Fruit fly (Drosophila melanogaster) whole organism, embryonic: Measurements from ENCODE around the gene CG33796.

ENCODE experiments used
- Awh ChIP-seq: fragments of 200-800 bp; sonication (Bioruptor generic); IDR thresholded peaks from 2 replicates; pipeline ENCODE4, ENCODE4 v1.3.6; 2022; ENCODE audit warnings: missing biosample characterization, missing genetic modification characterization
- CG10431 ChIP-seq: fragments of 200-800 bp; sonication (Bioruptor generic); optimal IDR thresholded peaks from 3 replicates; lab custom pipeline; 2018; ENCODE audit warnings: missing biosample characterization, mild to moderate bottlenecking, missing genetic modification characterization
- CG10959 ChIP-seq: fragments of 200-800 bp; sonication (Bioruptor generic); IDR thresholded peaks from 2 replicates; pipeline ENCODE4 v1.3.6; 2022; ENCODE audit warnings: missing biosample characterization, missing genetic modification characterization
- CG11560 ChIP-seq: fragments of 200-800 bp; sonication (Bioruptor generic); IDR thresholded peaks from 3 replicates; pipeline ENCODE4 v1.3.6; 2022; ENCODE audit warnings: missing biosample characterization, missing genetic modification characterization
- CG11723 ChIP-seq: fragments of 200-800 bp; sonication (Bioruptor generic); optimal IDR thresholded peaks from 2 replicates; lab custom pipeline; 2017; ENCODE audit warnings: missing biosample characterization, mild to moderate bottlenecking, missing genetic modification characterization
- CG14860 ChIP-seq: fragments of 200-800 bp; sonication (Bioruptor generic); IDR thresholded peaks from 3 replicates; pipeline ENCODE4 v1.3.6; 2022; ENCODE audit warnings: missing biosample characterization, missing genetic modification characterization; ENCODE audit not compliant: partially characterized antibody
- CG14965 ChIP-seq: fragments of 200-800 bp; sonication (Bioruptor generic); optimal IDR thresholded peaks from 2 replicates; lab custom pipeline; 2016; ENCODE audit warnings: missing biosample characterization, missing genetic modification characterization, borderline replicate concordance
- CG15601 ChIP-seq: fragments of 200-800 bp; sonication (Bioruptor generic); optimal IDR thresholded peaks from 3 replicates; lab custom pipeline; 2019; ENCODE audit warnings: missing biosample characterization, mild to moderate bottlenecking, missing genetic modification characterization, moderate library complexity
- CG2116 ChIP-seq: fragments of 200-800 bp; sonication (Bioruptor generic); optimal IDR thresholded peaks from 3 replicates; lab custom pipeline; 2018; ENCODE audit warnings: missing biosample characterization, mild to moderate bottlenecking, missing genetic modification characterization
- CG4282 ChIP-seq: fragments of 200-800 bp; sonication (Bioruptor generic); optimal IDR thresholded peaks from 2 replicates; lab custom pipeline; 2016; ENCODE audit warnings: missing biosample characterization, missing genetic modification characterization
- CG43689 ChIP-seq: fragments of 200-800 bp; sonication (Bioruptor generic); IDR thresholded peaks from 2 replicates; pipeline ENCODE4 v1.3.6; 2022; ENCODE audit warnings: missing biosample characterization, missing genetic modification characterization
- CG4820 ChIP-seq: fragments of 200-800 bp; sonication (Bioruptor generic); optimal IDR thresholded peaks from 3 replicates; lab custom pipeline; 2016; ENCODE audit warnings: missing biosample characterization, missing genetic modification characterization
- CG6683 ChIP-seq: fragments of 200-800 bp; sonication (Bioruptor generic); optimal IDR thresholded peaks from 2 replicates; lab custom pipeline; 2017; ENCODE audit warnings: missing biosample characterization, mild to moderate bottlenecking, missing genetic modification characterization, missing genetic modification reagents
- CG7556 ChIP-seq: fragments of 200-800 bp; sonication (Bioruptor generic); optimal IDR thresholded peaks from 2 replicates; lab custom pipeline; 2017; ENCODE audit warnings: missing biosample characterization, mild to moderate bottlenecking, missing genetic modification characterization
- CG9215 ChIP-seq: fragments of 200-800 bp; sonication (Bioruptor generic); IDR thresholded peaks from 2 replicates; pipeline ENCODE4 v1.3.6; 2022; ENCODE audit warnings: missing biosample characterization, missing genetic modification characterization
- CTCF ChIP-seq: fragments of 200-800 bp; sonication (Bioruptor generic); optimal IDR thresholded peaks from 2 replicates; lab custom pipeline; 2017; ENCODE audit warnings: missing biosample characterization, mild to moderate bottlenecking, missing genetic modification characterization, moderate library complexity
- D19A ChIP-seq: fragments of 200-800 bp; optimal IDR thresholded peaks from 3 replicates; lab custom pipeline; 2019; ENCODE audit warnings: missing biosample characterization, mild to moderate bottlenecking, missing genetic modification characterization, moderate library complexity
- Dbx ChIP-seq: fragments of 200-800 bp; sonication (Bioruptor generic); IDR thresholded peaks from 3 replicates; pipeline ENCODE4 v1.3.6; 2022; ENCODE audit warnings: missing biosample characterization, missing genetic modification characterization
- Dref ChIP-seq: fragments of 200-800 bp; sonication (Bioruptor generic); IDR thresholded peaks from 2 replicates; pipeline ENCODE4 v1.3.6; 2022; ENCODE audit warnings: missing biosample characterization, missing genetic modification characterization
- Drgx ChIP-seq: fragments of 200-800 bp; sonication (Bioruptor generic); IDR thresholded peaks from 2 replicates; pipeline ENCODE4 v1.3.6; 2022; ENCODE audit warnings: missing biosample characterization, missing genetic modification characterization
- Ets65A ChIP-seq: fragments of 200-800 bp; sonication (Bioruptor generic); peaks from one replicate; lab custom pipeline; 2016; ENCODE audit warnings: missing biosample characterization, missing genetic modification characterization
- H15 ChIP-seq: fragments of 200-800 bp; sonication (Bioruptor generic); IDR thresholded peaks from 3 replicates; pipeline ENCODE4 v1.3.6; 2022; ENCODE audit warnings: missing biosample characterization, missing genetic modification characterization
- Hr3 ChIP-seq: fragments of 200-800 bp; sonication (Bioruptor generic); optimal IDR thresholded peaks from 3 replicates; lab custom pipeline; 2016; ENCODE audit warnings: missing biosample characterization, missing genetic modification characterization
- Myb ChIP-seq: fragments of 200-800 bp; sonication (Bioruptor generic); optimal IDR thresholded peaks from 2 replicates; lab custom pipeline; 2016; ENCODE audit warnings: missing biosample characterization, missing genetic modification characterization
- Side ChIP-seq: fragments of 200-800 bp; sonication (Bioruptor generic); optimal IDR thresholded peaks from 2 replicates; lab custom pipeline; 2016; ENCODE audit warnings: missing biosample characterization, missing genetic modification characterization
- Stat92E ChIP-seq, 3 experiments: fragments of >200 bp in 2 of 3; fragments of 200-800 bp in 1 of 3; sonication (Bioruptor generic) in 1 of 3; optimal IDR thresholded peaks; 2 replicates each; lab custom pipeline; 2017 to 2019; ENCODE audit warnings: missing biosample characterization in 3 of 3, missing genetic modification characterization in 3 of 3, mild to moderate bottlenecking in 1 of 3, moderate library complexity in 1 of 3
- ash1 ChIP-seq: fragments of 200-800 bp; sonication (Bioruptor generic); optimal IDR thresholded peaks from 2 replicates; lab custom pipeline; 2018; ENCODE audit warnings: missing biosample characterization, mild to moderate bottlenecking, missing genetic modification characterization
- bcd ChIP-seq: fragments of 200-800 bp; sonication (Bioruptor generic); optimal IDR thresholded peaks from 2 replicates; lab custom pipeline; 2017; ENCODE audit warnings: missing biosample characterization, mild to moderate bottlenecking, missing genetic modification characterization
- corto ChIP-seq: fragments of 200-800 bp; sonication (Bioruptor generic); optimal IDR thresholded peaks from 2 replicates; lab custom pipeline; 2016; ENCODE audit warnings: missing biosample characterization, mild to moderate bottlenecking, missing genetic modification characterization, moderate library complexity
- crp ChIP-seq, 2 experiments: fragments of 200-800 bp; sonication (Bioruptor generic); optimal IDR thresholded peaks; 2 replicates in 1 of 2; 3 replicates in 1 of 2; lab custom pipeline; 2017; ENCODE audit warnings: missing biosample characterization in 2 of 2, missing genetic modification characterization in 2 of 2, mild to moderate bottlenecking in 1 of 2, moderate library complexity in 1 of 2
- dati ChIP-seq: fragments of 200-800 bp; sonication (Bioruptor generic); IDR thresholded peaks from 2 replicates; pipeline ENCODE4 v1.3.6; 2022; ENCODE audit warnings: missing biosample characterization, missing genetic modification characterization
- disco-r ChIP-seq: fragments of 200-800 bp; sonication (Bioruptor generic); optimal IDR thresholded peaks from 2 replicates; lab custom pipeline; 2016; ENCODE audit warnings: missing biosample characterization, missing genetic modification characterization
- dpn ChIP-seq, 2 experiments: fragments of 200-800 bp; sonication (Bioruptor generic); optimal IDR thresholded peaks; 3 replicates each; lab custom pipeline; 2016; ENCODE audit warnings: missing biosample characterization in 2 of 2, missing genetic modification characterization in 2 of 2
- fd96Cb ChIP-seq: fragments of 200-800 bp; sonication (Bioruptor generic); optimal IDR thresholded peaks from 2 replicates; lab custom pipeline; 2018; ENCODE audit warnings: missing biosample characterization, mild to moderate bottlenecking, missing genetic modification characterization, moderate library complexity
- gem ChIP-seq: fragments of 200-800 bp; sonication (Bioruptor generic); optimal IDR thresholded peaks from 2 replicates; lab custom pipeline; 2019; ENCODE audit warnings: missing biosample characterization, mild to moderate bottlenecking, missing genetic modification characterization, moderate library complexity
- lbe ChIP-seq: fragments of 200-800 bp; sonication (Bioruptor generic); optimal IDR thresholded peaks from 2 replicates; lab custom pipeline; 2016; ENCODE audit warnings: missing biosample characterization, mild to moderate bottlenecking, missing genetic modification characterization
- lmd ChIP-seq: fragments of 200-800 bp; sonication (Bioruptor generic); IDR thresholded peaks from 2 replicates; pipeline ENCODE4 v1.3.6; 2022; ENCODE audit warnings: missing biosample characterization, missing genetic modification characterization
- lov ChIP-seq, 2 experiments: fragments of 200-800 bp in 1 of 2; fragments of >200 bp in 1 of 2; sonication (Bioruptor generic) in 1 of 2; IDR thresholded peaks in 1 of 2; optimal IDR thresholded peaks in 1 of 2; 2 replicates in 1 of 2; 3 replicates in 1 of 2; pipeline versions ENCODE4 v1.3.6 to Lab custom; 2017 to 2022; ENCODE audit warnings: missing biosample characterization in 1 of 2, missing genetic modification characterization in 1 of 2
- luna ChIP-seq: fragments of 200-800 bp; sonication (Bioruptor generic); optimal IDR thresholded peaks from 2 replicates; lab custom pipeline; 2016; ENCODE audit warnings: missing biosample characterization, missing genetic modification characterization
- nom ChIP-seq: fragments of 200-800 bp; sonication (Bioruptor generic); optimal IDR thresholded peaks from 2 replicates; lab custom pipeline; 2017; ENCODE audit warnings: missing biosample characterization, missing genetic modification characterization, mild to moderate bottlenecking, moderate library complexity, missing genetic modification reagents
- oc ChIP-seq: fragments of 200-800 bp; sonication (Bioruptor generic); optimal IDR thresholded peaks from 2 replicates; lab custom pipeline; 2018; ENCODE audit warnings: missing biosample characterization, mild to moderate bottlenecking, missing genetic modification characterization, moderate library complexity
- p53 ChIP-seq: fragments of 200-800 bp; sonication (Bioruptor generic); optimal IDR thresholded peaks from 2 replicates; lab custom pipeline; 2016; ENCODE audit warnings: missing biosample characterization, missing genetic modification characterization
- pros ChIP-seq: fragments of 200-800 bp; sonication (Bioruptor generic); optimal IDR thresholded peaks from 3 replicates; lab custom pipeline; 2019; ENCODE audit warnings: missing biosample characterization, mild to moderate bottlenecking, missing genetic modification characterization, moderate library complexity
- slp2 ChIP-seq: fragments of 200-800 bp; sonication (Bioruptor generic); optimal IDR thresholded peaks from 2 replicates; lab custom pipeline; 2016; ENCODE audit warnings: missing biosample characterization, missing genetic modification characterization
- stc ChIP-seq: fragments of 200-800 bp; sonication (Bioruptor generic); IDR thresholded peaks from 2 replicates; pipeline ENCODE4 v1.3.6; 2022; ENCODE audit warnings: missing biosample characterization, missing genetic modification characterization
- stwl ChIP-seq: fragments of 200-800 bp; sonication (Bioruptor generic); optimal IDR thresholded peaks from 3 replicates; lab custom pipeline; 2018; ENCODE audit warnings: missing biosample characterization, mild to moderate bottlenecking, missing genetic modification characterization, moderate library complexity
- vnd ChIP-seq: fragments of 200-800 bp; sonication (Bioruptor generic); IDR thresholded peaks from 3 replicates; pipeline ENCODE4 v1.3.6; 2022; ENCODE audit warnings: missing biosample characterization, missing genetic modification characterization; ENCODE audit not compliant: partially characterized antibody

Gene CG33796

DNA sequence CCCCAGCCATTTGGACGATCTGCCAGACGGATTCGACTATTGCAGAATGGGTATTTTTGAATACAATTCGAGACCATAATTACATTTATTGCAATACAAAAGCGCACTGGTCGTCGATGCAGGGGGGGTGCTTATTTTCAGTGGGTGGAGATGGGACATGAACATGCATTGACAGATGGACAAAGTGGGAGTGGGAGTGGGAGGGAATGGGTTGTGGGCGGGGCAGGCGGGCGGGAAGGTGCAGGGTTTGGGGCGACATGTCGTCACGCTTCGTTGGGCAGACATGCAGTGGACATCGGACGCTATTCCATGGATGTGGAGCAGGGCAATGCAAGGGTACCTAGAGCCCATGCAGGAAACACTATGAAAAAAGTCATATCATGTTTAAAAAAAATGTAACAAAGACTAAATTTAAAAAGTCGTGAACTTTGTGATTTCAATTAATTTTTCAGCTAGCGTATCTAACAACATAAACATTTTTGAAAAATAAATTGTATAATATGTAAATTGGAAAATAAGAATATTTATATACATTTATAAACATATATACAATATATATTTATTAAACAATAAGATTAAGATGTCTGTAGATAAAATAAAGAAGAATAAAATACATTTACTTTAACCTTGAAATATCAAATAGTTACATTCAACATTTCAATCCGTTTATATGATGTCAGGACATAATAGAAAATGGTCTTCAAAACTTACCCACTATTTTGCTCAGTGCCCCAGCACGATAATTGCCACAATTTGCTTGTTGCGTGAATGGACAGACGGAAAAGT lies 38.3 kb upstream of the CG33796 start:
- TF ChIP-seq lmd (GFP tag; lab: Robert Waterston, UW), result no peak
- 0 out of 2 replicates have a peak, but pooled peaks have one; percentile 6 for TF ChIP-seq Dref
- TF ChIP-seq Side (GFP tag; lab: Kevin White, UChicago), result no peak
- TF ChIP-seq CTCF (GFP tag; lab: Kevin White, UChicago), result no peak

DNA sequence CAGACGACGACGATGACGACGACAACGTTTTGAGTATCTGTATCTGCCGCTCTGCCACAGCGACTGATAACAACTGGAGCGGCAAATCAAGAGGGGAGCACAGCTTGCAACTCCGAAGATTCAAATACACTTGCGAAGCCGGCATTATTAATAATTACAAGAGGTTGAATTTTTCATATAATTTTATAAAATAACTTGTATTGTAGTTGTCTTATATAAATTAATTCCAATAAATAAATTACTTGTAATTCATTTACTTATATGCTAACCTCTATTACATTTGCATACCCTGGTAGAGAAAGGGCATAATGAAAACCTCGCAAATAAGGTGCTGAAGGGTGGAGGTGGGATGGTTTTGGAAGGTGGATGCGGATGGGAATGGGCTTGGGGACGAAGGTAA lies 34.2 kb upstream of the CG33796 start:
- TF ChIP-seq CG9215 (GFP tag; lab: Robert Waterston, UW), result no peak
- TF ChIP-seq CG14860 (GFP tag; lab: Robert Waterston, UW), result no peak
- no peak for TF ChIP-seq CG4282
- TF ChIP-seq nom (GFP tag; lab: Kevin White, UChicago), result peak; percentile 6
- no peak for TF ChIP-seq oc
- peak; percentile 31 for TF ChIP-seq corto
- TF ChIP-seq Drgx (GFP tag; lab: Robert Waterston, UW), result 0 out of 2 replicates have a peak, but pooled peaks have one; percentile 23
- TF ChIP-seq lbe (GFP tag; lab: Kevin White, UChicago), result peak; percentile 3
- no peak for TF ChIP-seq Stat92E (GFP tag; optimal IDR thresholded peaks at IDR 0.05; lab: Kevin White, UChicago)
- TF ChIP-seq lov (optimal IDR thresholded peaks at IDR 0.05; lab: Kevin White, UChicago), result no peak
- no peak for TF ChIP-seq lov (GFP tag; IDR thresholded peaks at IDR 0.05; lab: Robert Waterston, UW)
- TF ChIP-seq bcd, result no peak
- TF ChIP-seq D19A (tag; lab: Kevin White, UChicago), result peak; percentile 53
- TF ChIP-seq CG11560 (tag; lab: Robert Waterston, UW), result no peak
- TF ChIP-seq Myb, result no peak
- TF ChIP-seq p53 (GFP tag; lab: Kevin White, UChicago), result no peak
- TF ChIP-seq H15 (GFP tag; lab: Robert Waterston, UW), result no peak
- no peak for TF ChIP-seq CG15601 (tag; lab: Kevin White, UChicago)
- TF ChIP-seq luna (GFP tag; lab: Kevin White, UChicago), result no peak

DNA sequence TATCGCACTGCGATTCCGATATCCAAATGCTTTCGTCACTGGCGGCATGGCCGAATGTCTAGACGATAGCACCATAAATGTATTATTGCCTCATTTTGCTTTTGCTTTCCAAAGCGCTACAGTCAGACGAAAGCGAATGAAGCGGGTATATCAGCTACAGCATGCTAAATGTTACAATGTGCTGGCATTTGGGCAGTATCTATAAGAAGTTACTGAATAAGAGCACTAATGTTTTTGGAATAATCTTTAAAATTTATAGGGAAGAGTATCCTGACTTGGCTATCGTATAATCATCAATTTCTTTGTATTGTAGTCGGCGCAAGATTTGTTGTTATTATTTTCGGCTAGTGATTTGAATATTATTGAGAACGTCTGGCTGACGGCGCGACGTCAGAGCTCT lies 33.3 kb upstream of the CG33796 start:
- TF ChIP-seq CG10959 (GFP tag; lab: Robert Waterston, UW) (peak; percentile 47; the same call in 1 of the 2 replicates), dati (0 out of 2 replicates have a peak, but pooled peaks have one; percentile 53), fd96Cb (tag; lab: Kevin White, UChicago) (peak; percentile 68), stwl (tag; lab: Kevin White, UChicago) (no peak), disco-r (GFP tag; lab: Kevin White, UChicago) (peak; percentile 59), ash1 (GFP tag; lab: Kevin White, UChicago) (peak; percentile 26), Dbx (GFP tag; lab: Robert Waterston, UW) (peak; percentile 89), gem (peak; percentile 86), Hr3 (peak; percentile 52), dpn (GFP tag; optimal IDR thresholded peaks at IDR 0.05; lab: Kevin White, UChicago) (peak; percentile 71 to 91), Awh (peak; percentile 73), CG7556 (GFP tag; lab: Kevin White, UChicago) (peak; percentile 46), stc (GFP tag; lab: Robert Waterston, UW) (peak; percentile 76), Ets65A (GFP tag; lab: Kevin White, UChicago) (peak; percentile 98), CG10431 (GFP tag; lab: Kevin White, UChicago) (no peak), vnd (GFP tag; lab: Robert Waterston, UW) (no peak), CG6683 (peak; percentile 59), slp2 (GFP tag; lab: Kevin White, UChicago) (peak; percentile 69), pros (GFP tag; lab: Kevin White, UChicago) (no peak), CG43689 (GFP tag; lab: Robert Waterston, UW) (peak; percentile 83), CG4820 (GFP tag; lab: Kevin White, UChicago) (peak; percentile 55), CG2116 (no peak), crp (GFP tag; optimal IDR thresholded peaks at IDR 0.05; lab: Kevin White, UChicago) (peak in 1 of 2 experiments; percentile 8), CG11723 (GFP tag; lab: Kevin White, UChicago) (no peak), CG14965 (GFP tag; lab: Kevin White, UChicago) (peak; percentile 12)
